Worm (Caenorhabditis elegans) whole organism, L2 larva: ENCODE results near the gene srg-48.

Experiments
- C34F6.9 ChIP-seq: fragments of 150-350 bp; optimal IDR thresholded peaks from 2 replicates; lab custom pipeline; 2014; ENCODE audit warnings: missing biosample characterization, missing genetic modification characterization
- F13H6.1 ChIP-seq: sonication (generic microtip); optimal IDR thresholded peaks from 2 replicates; lab custom pipeline; 2016; ENCODE audit warnings: missing genetic modification characterization, missing compliant biosample characterization
- R02D3.7 ChIP-seq: fragments of 150-350 bp; optimal IDR thresholded peaks from 2 replicates; lab custom pipeline; 2014; ENCODE audit warnings: missing biosample characterization, missing genetic modification characterization
- Y55F3AM.14 ChIP-seq: fragments of 200-800 bp; sonication (Bioruptor generic); optimal IDR thresholded peaks from 2 replicates; lab custom pipeline; 2018; ENCODE audit warnings: mild to moderate bottlenecking, missing genetic modification characterization, missing compliant biosample characterization
- ZK546.5 ChIP-seq: sonication (generic microtip); optimal IDR thresholded peaks from 2 replicates; lab custom pipeline; 2017; ENCODE audit warnings: missing biosample characterization, missing genetic modification characterization
- blmp-1 ChIP-seq: sonication (generic microtip); optimal IDR thresholded peaks from 2 replicates; lab custom pipeline; 2017; ENCODE audit warnings: missing genetic modification characterization, mild to moderate bottlenecking, missing compliant biosample characterization, antibody characterized with exemption, moderate library complexity; ENCODE audit not compliant: insufficient read depth
- ceh-82 ChIP-seq: fragments of 150-350 bp; optimal IDR thresholded peaks from 2 replicates; lab custom pipeline; 2014; ENCODE audit warnings: missing biosample characterization, missing genetic modification characterization
- crh-2 ChIP-seq: sonication (generic microtip); optimal IDR thresholded peaks from 2 replicates; lab custom pipeline; 2017; ENCODE audit warnings: missing biosample characterization, missing genetic modification characterization
- dmd-4 ChIP-seq: sonication (generic microtip); optimal IDR thresholded peaks from 2 replicates; lab custom pipeline; 2017; ENCODE audit warnings: missing biosample characterization, missing genetic modification characterization
- egl-27 ChIP-seq: sonication (generic microtip); optimal IDR thresholded peaks from 3 replicates; lab custom pipeline; 2017; ENCODE audit warnings: missing biosample characterization, missing genetic modification reagents, missing genetic modification characterization
- elt-1 ChIP-seq: fragments of 150-350 bp; optimal IDR thresholded peaks from 2 replicates; lab custom pipeline; 2014; ENCODE audit warnings: missing biosample characterization, missing genetic modification characterization
- elt-3 ChIP-seq: sonication (generic microtip); optimal IDR thresholded peaks from 2 replicates; lab custom pipeline; 2017; ENCODE audit warnings: missing biosample characterization, missing genetic modification characterization
- fos-1 ChIP-seq: fragments of 150-350 bp; optimal IDR thresholded peaks from 2 replicates; lab custom pipeline; 2014; ENCODE audit warnings: missing biosample characterization, missing genetic modification characterization
- gmeb-1 ChIP-seq: fragments of 150-350 bp; optimal IDR thresholded peaks from 2 replicates; lab custom pipeline; 2014; ENCODE audit warnings: missing biosample characterization, missing genetic modification characterization
- lin-13 ChIP-seq: fragments of 150-350 bp; optimal IDR thresholded peaks from 2 replicates; lab custom pipeline; 2014; ENCODE audit warnings: missing biosample characterization, missing genetic modification reagents, missing genetic modification characterization
- lin-39 ChIP-seq: fragments of 150-350 bp; optimal IDR thresholded peaks from 2 replicates; lab custom pipeline; 2014; ENCODE audit warnings: missing biosample characterization, missing genetic modification reagents, missing genetic modification characterization
- lsy-2 ChIP-seq, 2 experiments: fragments of 150-350 bp in 1 of 2; sonication (generic microtip) in 1 of 2; optimal IDR thresholded peaks; 2 replicates each; lab custom pipeline; 2014 to 2017; ENCODE audit warnings: missing biosample characterization in 2 of 2, missing genetic modification characterization in 2 of 2
- mab-5 ChIP-seq: fragments of 150-350 bp; optimal IDR thresholded peaks from 2 replicates; lab custom pipeline; 2014; ENCODE audit warnings: missing biosample characterization, missing genetic modification characterization
- mbf-1 ChIP-seq: sonication (generic microtip); optimal IDR thresholded peaks from 2 replicates; lab custom pipeline; 2017; ENCODE audit warnings: missing biosample characterization, missing genetic modification characterization
- mdl-1 ChIP-seq, 2 experiments: fragments of 150-350 bp in 1 of 2; sonication (generic microtip) in 1 of 2; optimal IDR thresholded peaks; 2 replicates each; lab custom pipeline; 2017; ENCODE audit warnings: missing biosample characterization in 2 of 2, missing genetic modification characterization in 2 of 2
- nhr-11 ChIP-seq: fragments of 150-350 bp; optimal IDR thresholded peaks from 2 replicates; lab custom pipeline; 2014; ENCODE audit warnings: missing biosample characterization, missing genetic modification characterization
- nhr-12 ChIP-seq: fragments of 150-350 bp; optimal IDR thresholded peaks from 2 replicates; lab custom pipeline; 2014; ENCODE audit warnings: missing biosample characterization, missing genetic modification characterization
- nhr-129 ChIP-seq: fragments of 150-350 bp; optimal IDR thresholded peaks from 2 replicates; lab custom pipeline; 2014; ENCODE audit warnings: missing biosample characterization, missing genetic modification characterization
- nhr-21 ChIP-seq: fragments of 150-350 bp; optimal IDR thresholded peaks from 2 replicates; lab custom pipeline; 2014; ENCODE audit warnings: missing biosample characterization, missing genetic modification characterization
- nhr-23 ChIP-seq: fragments of 150-350 bp; optimal IDR thresholded peaks from 2 replicates; lab custom pipeline; 2014; ENCODE audit warnings: missing biosample characterization, missing genetic modification reagents, missing genetic modification characterization
- nhr-25 ChIP-seq: fragments of 150-350 bp; sonication (generic microtip); optimal IDR thresholded peaks from 3 replicates; lab custom pipeline; 2014; ENCODE audit warnings: missing biosample characterization, missing genetic modification characterization
- nhr-6 ChIP-seq: fragments of 150-350 bp; optimal IDR thresholded peaks from 2 replicates; lab custom pipeline; 2014; ENCODE audit warnings: missing biosample characterization, missing genetic modification characterization
- sem-4 ChIP-seq: fragments of 150-350 bp; optimal IDR thresholded peaks from 2 replicates; lab custom pipeline; 2014; ENCODE audit warnings: missing biosample characterization, missing genetic modification reagents, missing genetic modification characterization
- skn-1 ChIP-seq: sonication (generic microtip); optimal IDR thresholded peaks from 2 replicates; lab custom pipeline; 2017; ENCODE audit warnings: missing biosample characterization, missing genetic modification characterization
- sma-3 ChIP-seq: sonication (generic microtip); optimal IDR thresholded peaks from 2 replicates; lab custom pipeline; 2016; ENCODE audit warnings: missing genetic modification reagents, missing genetic modification characterization, missing compliant biosample characterization
- sma-9 ChIP-seq, 2 experiments: fragments of 150-350 bp in 1 of 2; sonication (generic microtip) in 1 of 2; optimal IDR thresholded peaks; 2 replicates each; lab custom pipeline; 2014 to 2016; ENCODE audit warnings: missing genetic modification characterization in 2 of 2, mild to moderate bottlenecking in 1 of 2, missing biosample characterization in 1 of 2, missing compliant biosample characterization in 1 of 2, missing genetic modification reagents in 1 of 2, moderate library complexity in 1 of 2
- snpc-4 ChIP-seq: fragments of 150-350 bp; optimal IDR thresholded peaks from 2 replicates; lab custom pipeline; 2014; ENCODE audit warnings: missing biosample characterization, missing genetic modification characterization
- unc-39 ChIP-seq: fragments of 150-350 bp; optimal IDR thresholded peaks from 2 replicates; lab custom pipeline; 2014; ENCODE audit warnings: missing biosample characterization, missing genetic modification characterization
- unc-55 ChIP-seq: fragments of 150-350 bp; sonication (generic microtip); optimal IDR thresholded peaks from 3 replicates; lab custom pipeline; 2014; ENCODE audit warnings: missing biosample characterization, missing genetic modification reagents, missing genetic modification characterization
- zag-1 ChIP-seq: fragments of 150-350 bp; optimal IDR thresholded peaks from 2 replicates; lab custom pipeline; 2014; ENCODE audit warnings: missing biosample characterization, missing genetic modification characterization
- ztf-1 ChIP-seq: fragments of 200-800 bp; sonication (Bioruptor generic); conservative IDR thresholded peaks from 2 replicates; pipeline ENCODE4 v1.3.6; 2022; ENCODE audit warnings: missing genetic modification characterization, missing compliant biosample characterization
- ztf-4 ChIP-seq: fragments of 150-350 bp; optimal IDR thresholded peaks from 2 replicates; lab custom pipeline; 2014; ENCODE audit warnings: missing biosample characterization, missing genetic modification characterization

srg-48 gene

DNA sequence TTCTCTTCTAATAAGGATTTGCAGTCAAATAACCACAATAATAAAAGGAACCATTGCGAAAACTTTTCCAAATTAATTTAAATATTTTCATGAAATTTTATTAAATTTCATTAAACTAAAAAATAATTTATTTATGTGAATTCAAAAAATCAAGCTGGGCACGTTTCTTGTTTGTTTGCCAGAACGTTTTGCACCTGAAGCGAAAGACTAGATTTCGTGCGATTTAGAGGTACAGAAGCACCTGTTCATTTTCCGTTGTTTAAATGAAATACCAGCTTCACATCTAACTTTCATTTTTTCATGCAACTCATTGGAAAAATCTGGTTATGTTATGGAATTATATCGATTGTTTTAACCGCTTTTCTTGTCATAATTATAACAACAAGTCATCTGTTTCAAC lies at the start of gene srg-48:
srg-48 (plus strand) TSS at position 301 of the 400 bp plus-strand sequence.
- TF ChIP-seq Y55F3AM.14 (GFP tag; lab: Kevin White, UChicago): no peak
- no peak for TF ChIP-seq elt-3
- TF ChIP-seq F13H6.1 (tag; lab: Kevin White, UChicago): no peak
- no peak for TF ChIP-seq unc-55
- TF ChIP-seq nhr-11: no peak
- no peak for TF ChIP-seq ztf-1 (GFP tag; lab: Robert Waterston, UW)
- no peak for TF ChIP-seq elt-1 (tag; lab: Kevin White, UChicago)
- TF ChIP-seq sma-9 (GFP tag; optimal IDR thresholded peaks at IDR 0.05; lab: Kevin White, UChicago): no peak
- no peak for TF ChIP-seq sma-9 (tag; optimal IDR thresholded peaks at IDR 0.05; lab: Kevin White, UChicago)
- no peak for TF ChIP-seq nhr-129 (tag; lab: Kevin White, UChicago)
- no peak for TF ChIP-seq gmeb-1 (tag; lab: Kevin White, UChicago)
- no peak for TF ChIP-seq mab-5
- no peak for TF ChIP-seq nhr-6 (tag; lab: Kevin White, UChicago)
- no peak for TF ChIP-seq snpc-4 (tag; lab: Kevin White, UChicago)
- no peak for TF ChIP-seq fos-1 (tag; lab: Kevin White, UChicago)
- no peak for TF ChIP-seq R02D3.7 (tag; lab: Kevin White, UChicago)
- no peak for TF ChIP-seq nhr-25
- TF ChIP-seq, all 48 proteins: peak for 0

- TF ChIP-seq crh-2 (tag; lab: Kevin White, UChicago) (peak; percentile 65), nhr-12 (tag; lab: Kevin White, UChicago) (no peak), ZK546.5 (tag; lab: Kevin White, UChicago) (no peak), nhr-6 (tag; lab: Kevin White, UChicago) (peak; percentile 39), elt-1 (tag; lab: Kevin White, UChicago) (no peak), ceh-82 (tag; lab: Kevin White, UChicago) (no peak), C34F6.9 (peak; percentile 85), unc-55 (peak; percentile 58), gmeb-1 (tag; lab: Kevin White, UChicago) (peak; percentile 45), blmp-1 (tag; lab: Kevin White, UChicago) (peak; percentile 16), fos-1 (tag; lab: Kevin White, UChicago) (peak; percentile 70), sma-9 (GFP tag; optimal IDR thresholded peaks at IDR 0.05; lab: Kevin White, UChicago) (peak; percentile 84), sma-9 (tag; optimal IDR thresholded peaks at IDR 0.05; lab: Kevin White, UChicago) (no peak), lin-13 (GFP tag; lab: Kevin White, UChicago) (no peak), Y55F3AM.14 (GFP tag; lab: Kevin White, UChicago) (no peak), nhr-11 (no peak), nhr-25 (peak; percentile 55), lin-39 (tag; lab: Kevin White, UChicago) (peak; percentile 41), mab-5 (peak; percentile 70), nhr-21 (tag; lab: Kevin White, UChicago) (peak; percentile 45), ztf-1 (GFP tag; lab: Robert Waterston, UW) (no peak), elt-3 (no peak), nhr-129 (tag; lab: Kevin White, UChicago) (peak; percentile 87), sma-3 (GFP tag; lab: Kevin White, UChicago) (peak; percentile 51), sem-4 (tag; lab: Kevin White, UChicago) (peak; percentile 82), mdl-1 (tag; optimal IDR thresholded peaks at IDR 0.05; lab: Kevin White, UChicago) (peak; percentile 26 to 37), egl-27 (tag; lab: Kevin White, UChicago) (peak; percentile 70), lsy-2 (tag; optimal IDR thresholded peaks at IDR 0.05; lab: Kevin White, UChicago) (peak in 1 of 2 experiments; percentile 81), ztf-4 (tag; lab: Kevin White, UChicago) (peak; percentile 31), F13H6.1 (tag; lab: Kevin White, UChicago) (peak; percentile 86), skn-1 (tag; lab: Kevin White, UChicago) (no peak), dmd-4 (tag; lab: Kevin White, UChicago) (no peak), snpc-4 (tag; lab: Kevin White, UChicago) (peak; percentile 8)
Measured at ce11 chrIV:7023004-7023403, 49.2 kb upstream of the srg-48 start.

DNA sequence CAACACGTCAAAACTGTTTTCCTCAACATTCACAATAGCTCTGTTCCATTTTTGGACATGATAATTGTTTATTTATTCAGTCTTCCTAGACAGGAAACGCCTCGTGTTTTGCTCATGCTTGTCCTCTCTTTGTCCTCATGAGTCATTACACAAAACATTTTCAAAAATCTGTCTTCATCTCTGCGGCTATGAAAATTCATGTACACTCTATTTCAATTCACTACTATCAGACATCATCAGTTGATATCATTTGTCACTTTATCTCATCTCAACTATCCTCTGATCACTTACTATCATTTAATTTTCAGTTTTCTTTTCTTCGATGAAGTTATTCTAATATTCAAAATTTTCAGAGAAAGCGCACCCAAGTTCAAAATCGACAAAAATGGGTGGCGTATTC lies 48.4 kb upstream of the srg-48 start, which contains the start of gene adah-1:
adah-1 (plus strand) TSS at position 354 of the 400 bp plus-strand sequence.
- TF ChIP-seq nhr-129 (tag; lab: Kevin White, UChicago) (peak; percentile 57), mbf-1 (tag; lab: Kevin White, UChicago) (no peak), zag-1 (tag; lab: Kevin White, UChicago) (no peak), fos-1 (tag; lab: Kevin White, UChicago) (peak; percentile 37), unc-39 (tag; lab: Kevin White, UChicago) (no peak), sma-9 (GFP tag; optimal IDR thresholded peaks at IDR 0.05; lab: Kevin White, UChicago) (no peak), sma-9 (tag; optimal IDR thresholded peaks at IDR 0.05; lab: Kevin White, UChicago) (no peak), nhr-23 (no peak), ceh-82 (tag; lab: Kevin White, UChicago) (no peak), elt-3 (no peak), C34F6.9 (peak; percentile 4)
